Fruit fly (Drosophila melanogaster) whole organism: ENCODE results near the gene eIF2beta.

ENCODE experiments used
- CG8478 ChIP-seq: fragments of >200 bp; optimal IDR thresholded peaks from 2 replicates; lab custom pipeline; 2018; ENCODE audit warnings: inconsistent platforms
- pan ChIP-seq: fragments of >200 bp; optimal IDR thresholded peaks from 2 replicates; lab custom pipeline; 2017
- psq ChIP-seq: fragments of >200 bp; optimal IDR thresholded peaks from 2 replicates; lab custom pipeline; 2017
- usp ChIP-seq: fragments of >200 bp; optimal IDR thresholded peaks from 2 replicates; lab custom pipeline; 2017; ENCODE audit warnings: missing biosample characterization, missing genetic modification characterization, mixed read lengths

DNA sequence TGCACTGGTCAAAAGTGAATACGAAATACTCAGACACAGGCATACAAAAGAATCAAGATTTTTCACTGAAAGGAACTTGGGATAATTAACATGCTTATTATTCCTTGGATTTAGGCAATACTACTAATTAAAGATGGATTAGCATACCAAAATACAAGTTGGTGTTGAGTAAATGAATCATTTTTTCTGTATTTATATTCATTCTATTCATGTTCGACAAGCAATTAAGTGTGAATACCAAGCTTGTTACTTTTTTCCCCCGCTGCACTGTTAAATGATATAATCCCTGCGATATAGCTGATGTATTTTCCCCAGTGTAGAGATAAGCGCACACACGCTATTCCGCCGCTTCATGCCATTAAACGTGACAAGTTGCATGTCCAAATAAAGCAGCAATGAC, 31.2 kb upstream of the eIF2beta start:
- TF ChIP-seq psq (lab: Kevin White, UChicago) = no peak
- TF ChIP-seq CG8478 = no peak
- no peak for TF ChIP-seq pan
- TF ChIP-seq usp = no peak
